Fruit fly (Drosophila melanogaster) Kc167 (cell line): ENCODE results near the gene kz.

ENCODE experiments used
- Myc ChIP-seq: fragments of >200 bp; optimal IDR thresholded peaks from 2 replicates; lab custom pipeline; 2017; ENCODE audit warnings: missing external identifiers
- Sin3A ChIP-seq: fragments of >200 bp; optimal IDR thresholded peaks from 2 replicates; lab custom pipeline; 2018; ENCODE audit warnings: missing external identifiers
- h ChIP-seq: fragments of >200 bp; optimal IDR thresholded peaks from 3 replicates; lab custom pipeline; 2018; ENCODE audit warnings: missing external identifiers
- insv ChIP-seq: fragments of >200 bp; optimal IDR thresholded peaks from 3 replicates; lab custom pipeline; 2018; ENCODE audit warnings: missing external identifiers
- psq ChIP-seq: fragments of >200 bp; optimal IDR thresholded peaks from 2 replicates; lab custom pipeline; 2017; ENCODE audit warnings: missing external identifiers
- ttk ChIP-seq: sonication (Bioruptor generic); optimal IDR thresholded peaks from 2 replicates; lab custom pipeline; 2017; ENCODE audit warnings: missing external identifiers

Gene kz

DNA sequence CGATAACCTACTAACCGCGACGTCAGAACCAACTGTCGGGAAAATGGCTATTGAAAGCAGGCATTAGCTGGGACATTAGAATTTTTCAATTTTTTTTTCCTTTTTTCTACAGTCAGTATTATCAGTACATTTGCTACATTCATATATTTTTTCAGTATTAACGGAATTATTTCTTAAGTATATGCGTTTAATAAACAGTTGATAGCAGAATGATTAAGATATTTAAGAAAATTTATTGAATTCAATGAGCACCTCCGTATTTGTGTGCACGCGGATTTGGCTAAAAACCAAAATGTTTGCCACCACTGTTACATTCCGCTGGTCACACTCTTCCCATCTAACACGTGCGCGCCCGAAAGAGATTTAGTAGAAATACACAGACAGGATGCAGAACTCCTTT is 20.7 kb upstream of the kz start, which contains the start of the genes temp and CG3071:
temp (minus strand) TSS at position 5 of the 400 bp plus-strand sequence.
CG3071 (plus strand) TSS at position 327 of the 400 bp plus-strand sequence.
- TF ChIP-seq Myc (lab: Kevin White, UChicago): no peak
- no peak for TF ChIP-seq Sin3A (lab: Kevin White, UChicago)
- TF ChIP-seq ttk (lab: Kevin White, UChicago): no peak
- TF ChIP-seq insv (lab: Kevin White, UChicago): no peak
- no peak for TF ChIP-seq h (lab: Kevin White, UChicago)
- no peak for TF ChIP-seq psq (lab: Kevin White, UChicago)

- TF ChIP-seq ttk (lab: Kevin White, UChicago) (no peak), psq (lab: Kevin White, UChicago) (no peak), insv (lab: Kevin White, UChicago) (no peak), h (lab: Kevin White, UChicago) (no peak), Sin3A (lab: Kevin White, UChicago) (no peak), Myc (lab: Kevin White, UChicago) (no peak)
These were observed 17.9 kb upstream of the kz start, which contains the start of gene CG3078 for dm6 chrX:2259763-2260162. Gene CG3078 (minus strand): TSS chrX:2259863.

DNA sequence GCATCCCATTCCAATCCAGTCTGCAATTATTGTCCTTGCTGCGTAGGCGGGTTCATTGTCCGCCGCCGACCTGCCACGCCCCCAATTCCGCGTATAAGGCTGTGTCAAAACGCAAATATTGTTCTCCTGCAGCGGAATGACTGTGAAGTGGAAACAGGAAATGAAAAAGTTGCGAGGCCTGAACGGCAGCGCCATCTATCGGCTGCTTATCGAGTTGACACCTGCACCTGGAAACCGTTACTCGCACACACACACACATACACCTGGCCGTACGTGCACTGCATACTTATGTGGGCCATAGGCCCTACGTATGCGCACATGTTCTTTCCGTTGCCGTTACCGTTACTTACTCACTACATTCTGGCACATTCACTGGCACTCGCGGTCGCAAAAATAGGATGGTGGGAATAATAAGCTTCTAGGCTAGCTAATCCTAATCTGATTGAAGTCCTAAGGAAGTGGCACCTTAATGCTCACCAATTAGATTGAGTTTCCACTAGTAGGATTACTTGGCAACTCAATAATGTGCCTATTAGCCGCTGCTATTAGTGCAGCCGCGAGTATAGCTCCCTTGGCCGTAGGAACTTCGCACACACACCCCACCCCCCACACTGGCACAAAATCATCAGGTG is 16.9 kb upstream of the kz start:
- TF ChIP-seq ttk (lab: Kevin White, UChicago) (no peak), Myc (lab: Kevin White, UChicago) (no peak), psq (lab: Kevin White, UChicago) (no peak), insv (lab: Kevin White, UChicago) (no peak), h (lab: Kevin White, UChicago) (no peak), Sin3A (lab: Kevin White, UChicago) (no peak)

dm6 chrX:2255035-2255434 is 13.2 kb upstream of the kz start:
- no peak for TF ChIP-seq Sin3A (lab: Kevin White, UChicago)
- no peak for TF ChIP-seq psq (lab: Kevin White, UChicago)
- no peak for TF ChIP-seq Myc (lab: Kevin White, UChicago)
- no peak for TF ChIP-seq ttk (lab: Kevin White, UChicago)
- TF ChIP-seq insv (lab: Kevin White, UChicago): no peak
- no peak for TF ChIP-seq h (lab: Kevin White, UChicago)

dm6 chrX:2254020-2254626 is 12.3 kb upstream of the kz start, which contains the start of gene CG3091:
Gene CG3091 (minus strand): TSS chrX:2254197.
- TF ChIP-seq ttk (lab: Kevin White, UChicago): no peak

DNA sequence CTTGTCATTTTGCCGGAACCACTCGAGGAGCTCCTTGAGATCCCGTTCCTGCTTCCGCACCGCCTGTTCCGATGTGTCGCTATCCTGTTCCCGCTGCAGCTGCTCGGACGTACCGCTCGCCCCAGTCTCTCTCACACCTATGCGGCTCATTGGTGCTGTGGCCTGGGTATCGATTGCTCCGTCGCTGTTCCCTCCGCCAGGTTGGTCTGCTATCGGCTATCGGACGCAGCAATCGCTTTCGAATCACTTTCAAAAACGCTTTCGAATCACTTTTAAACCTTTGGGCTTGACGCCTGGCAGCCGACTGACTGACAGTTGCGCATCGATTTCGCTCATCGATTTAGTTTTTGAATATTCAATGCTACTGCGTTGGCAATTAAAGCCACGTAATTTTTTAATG is 9.9 kb upstream of the kz start, which contains the start of gene CG3191:
CG3191 (minus strand) TSS at position 306 of the 400 bp plus-strand sequence.
- TF ChIP-seq Myc (lab: Kevin White, UChicago): no peak
- TF ChIP-seq ttk (lab: Kevin White, UChicago): no peak
- TF ChIP-seq insv (lab: Kevin White, UChicago): no peak
- no peak for TF ChIP-seq h (lab: Kevin White, UChicago)
- no peak for TF ChIP-seq psq (lab: Kevin White, UChicago)
- no peak for TF ChIP-seq Sin3A (lab: Kevin White, UChicago)

- TF ChIP-seq psq (lab: Kevin White, UChicago) (no peak), Myc (lab: Kevin White, UChicago) (no peak), insv (lab: Kevin White, UChicago) (no peak), h (lab: Kevin White, UChicago) (no peak), Sin3A (lab: Kevin White, UChicago) (no peak), ttk (lab: Kevin White, UChicago) (no peak)
These were observed 7.9 kb upstream of the kz start, which contains the start of gene crn for dm6 chrX:2249763-2250162. Gene crn (minus strand): TSS chrX:2249983.

dm6 chrX:2245931-2246330 is 4.1 kb upstream of the kz start, which contains the start of gene Or2a:
Gene Or2a (plus strand): TSS chrX:2246231.
- no peak for TF ChIP-seq Sin3A (lab: Kevin White, UChicago)
- TF ChIP-seq h (lab: Kevin White, UChicago): no peak
- no peak for TF ChIP-seq insv (lab: Kevin White, UChicago)
- TF ChIP-seq Myc (lab: Kevin White, UChicago): no peak
- no peak for TF ChIP-seq psq (lab: Kevin White, UChicago)
- TF ChIP-seq ttk (lab: Kevin White, UChicago): no peak

- TF ChIP-seq Myc (lab: Kevin White, UChicago): no peak
- no peak for TF ChIP-seq insv (lab: Kevin White, UChicago)
- TF ChIP-seq ttk (lab: Kevin White, UChicago): no peak
- no peak for TF ChIP-seq Sin3A (lab: Kevin White, UChicago)
- TF ChIP-seq psq (lab: Kevin White, UChicago): no peak
- no peak for TF ChIP-seq h (lab: Kevin White, UChicago)
These were observed 2.9 kb upstream of the kz start for dm6 chrX:2244753-2245152.

- TF ChIP-seq Sin3A (lab: Kevin White, UChicago) (no peak), Myc (lab: Kevin White, UChicago) (no peak), psq (lab: Kevin White, UChicago) (no peak), h (lab: Kevin White, UChicago) (no peak), ttk (lab: Kevin White, UChicago) (no peak), insv (lab: Kevin White, UChicago) (no peak)
These were observed 1.1 kb upstream of the kz start for dm6 chrX:2242897-2243296.

DNA sequence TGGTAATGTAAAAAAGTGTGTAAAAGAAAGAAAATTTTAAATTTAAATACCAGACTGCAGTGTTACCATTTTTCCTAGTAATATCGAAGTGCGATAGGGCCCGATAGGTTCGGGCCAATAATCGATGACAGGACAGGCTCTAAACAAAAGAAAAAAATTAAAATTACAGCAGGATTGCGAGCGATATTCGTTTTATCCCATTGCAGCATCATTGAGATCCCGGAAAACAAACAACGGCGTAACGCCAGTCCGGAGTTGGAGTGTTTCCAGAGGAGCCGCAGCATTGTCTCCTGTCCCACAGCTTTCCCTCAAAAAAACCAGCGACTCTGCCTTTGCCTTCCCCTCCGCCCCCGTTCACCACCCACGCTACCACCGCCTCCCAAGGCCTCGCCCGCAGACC is 16.7 kb downstream of the kz start, which contains the start of gene pcx:
pcx (plus strand) TSS at position 159 of the 400 bp plus-strand sequence.
- TF ChIP-seq h (lab: Kevin White, UChicago) (no peak), Sin3A (lab: Kevin White, UChicago) (no peak), psq (lab: Kevin White, UChicago) (no peak), ttk (lab: Kevin White, UChicago) (no peak), Myc (lab: Kevin White, UChicago) (no peak), insv (lab: Kevin White, UChicago) (no peak)
